Worm (Caenorhabditis elegans): ENCODE measurements around the gene Y45G5AL.1.

Gene Y45G5AL.1

DNA sequence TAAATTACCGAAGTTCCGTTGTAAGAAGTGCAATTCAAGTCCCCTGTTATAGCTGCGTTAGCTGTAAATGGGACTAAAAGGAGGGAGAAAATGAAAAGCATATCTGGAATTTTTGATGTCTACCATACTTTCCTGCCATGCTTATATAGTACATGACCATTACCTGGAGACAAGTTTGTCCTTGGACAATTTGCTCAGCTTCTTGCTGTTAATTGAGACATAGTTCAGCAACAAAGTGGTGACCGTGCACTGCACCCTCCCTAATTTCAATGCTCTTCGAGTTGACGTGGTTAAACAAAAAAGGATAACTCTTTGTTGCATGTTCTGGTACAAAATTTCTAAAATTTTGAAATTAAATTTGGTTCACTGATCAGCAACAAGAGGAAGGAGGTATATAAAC is 16.9 kb upstream of the Y45G5AL.1 start, which contains the start of gene T05B4.13:
TSS of gene T05B4.13 (minus strand) at position 101 of the 400 bp plus-strand sequence.
- TF ChIP-seq dmd-4 (tag; optimal IDR thresholded peaks at IDR 0.05; ENCODE audit: borderline replicate concordance) (no peak), ceh-18 (tag; optimal IDR thresholded peaks at IDR 0.05) (no peak), fax-1 (tag; optimal IDR thresholded peaks at IDR 0.05) (no peak), ceh-14 (tag; optimal IDR thresholded peaks at IDR 0.05) (no peak), mec-3 (tag; optimal IDR thresholded peaks at IDR 0.05; ENCODE audit: borderline replicate concordance) (no peak), K02D7.2 (tag; optimal IDR thresholded peaks at IDR 0.05) (no peak), pros-1 (tag; optimal IDR thresholded peaks at IDR 0.05) (no peak), ceh-6 (GFP tag; optimal IDR thresholded peaks at IDR 0.05) (no peak), hlh-6 (tag; optimal IDR thresholded peaks at IDR 0.05) (no peak), ets-4 (tag; optimal IDR thresholded peaks at IDR 0.05) (no peak), unc-3 (GFP tag; conservative IDR thresholded peaks at IDR 0.05) (no peak), unc-3 (tag; optimal IDR thresholded peaks at IDR 0.05) (no peak), ceh-34 (tag; optimal IDR thresholded peaks at IDR 0.05) (no peak), ceh-31 (tag; optimal IDR thresholded peaks at IDR 0.05) (no peak), syd-9 (tag; optimal IDR thresholded peaks at IDR 0.05) (no peak)

DNA sequence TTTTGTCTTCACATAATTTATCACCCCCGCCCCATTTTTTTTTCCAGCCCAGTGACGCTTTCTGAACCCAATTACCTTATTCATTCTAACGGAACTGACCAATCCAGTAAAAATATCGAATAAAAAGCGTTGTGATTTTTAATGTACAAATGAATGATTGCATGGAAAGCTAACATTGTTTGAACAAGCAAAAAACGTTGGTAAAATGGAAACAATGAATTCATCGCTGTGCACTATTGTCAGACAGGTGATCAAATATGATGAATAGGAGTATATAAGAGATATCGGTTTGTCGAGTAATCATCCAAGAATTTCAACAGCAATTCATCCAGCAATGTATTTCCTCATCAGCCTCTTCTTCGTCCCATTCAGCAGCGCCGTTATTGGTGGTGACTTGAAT is 14.7 kb upstream of the Y45G5AL.1 start, which contains the start of gene phat-4:
TSS of gene phat-4 (plus strand) at position 301 of the 400 bp plus-strand sequence.
- no peak for TF ChIP-seq pat-9 (tag; optimal IDR thresholded peaks at IDR 0.05)
- no peak for TF ChIP-seq ztf-16 (tag; optimal IDR thresholded peaks at IDR 0.05)
- no peak for TF ChIP-seq unc-86 (tag; optimal IDR thresholded peaks at IDR 0.05)
- no peak for TF ChIP-seq ceh-18 (tag; optimal IDR thresholded peaks at IDR 0.05)
- TF ChIP-seq ceh-30 (tag; optimal IDR thresholded peaks at IDR 0.05), result no peak
- no peak for TF ChIP-seq dmd-4 (tag; optimal IDR thresholded peaks at IDR 0.05; ENCODE audit: borderline replicate concordance)
- no peak for TF ChIP-seq T23F11.4 (GFP tag; optimal IDR thresholded peaks at IDR 0.05)
- no peak for TF ChIP-seq ceh-19 (GFP tag; optimal IDR thresholded peaks at IDR 0.05)
- TF ChIP-seq rnt-1 (tag; optimal IDR thresholded peaks at IDR 0.05), result no peak
- TF ChIP-seq elt-2 (tag; optimal IDR thresholded peaks at IDR 0.05), result no peak
- no peak for TF ChIP-seq madf-2 (tag; optimal IDR thresholded peaks at IDR 0.05)
- no peak for TF ChIP-seq ceh-14 (tag; optimal IDR thresholded peaks at IDR 0.05)
- TF ChIP-seq fax-1 (tag; optimal IDR thresholded peaks at IDR 0.05), result no peak
- TF ChIP-seq ceh-22 (tag; optimal IDR thresholded peaks at IDR 0.05), result no peak
- no peak for TF ChIP-seq npax-4 (tag; optimal IDR thresholded peaks at IDR 0.05)
- TF ChIP-seq ttx-3 (tag; optimal IDR thresholded peaks at IDR 0.05), result no peak

DNA sequence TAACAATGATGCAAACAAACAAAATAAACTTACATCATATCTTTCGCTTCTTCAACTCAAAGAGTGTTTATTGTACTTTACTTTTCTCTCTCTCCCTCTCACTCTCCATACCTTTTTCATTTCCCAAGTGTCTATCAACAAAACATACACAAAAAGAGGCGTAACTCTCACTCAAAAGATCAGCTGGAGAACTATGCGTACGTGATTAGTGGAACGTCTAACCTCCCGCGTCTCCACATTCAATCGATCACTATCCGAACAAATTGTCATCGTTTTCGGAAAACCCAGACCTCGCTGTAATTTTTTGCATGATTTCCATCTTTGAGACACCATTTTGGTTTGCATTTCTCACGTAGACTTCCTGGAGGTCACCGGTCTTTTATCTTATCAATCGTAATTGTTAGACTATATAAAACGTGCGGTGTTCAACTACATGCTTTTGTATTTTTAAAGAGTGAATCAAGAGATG is 12.8 kb upstream of the Y45G5AL.1 start, which contains the start of gene nhr-57:
TSS of gene nhr-57 (plus strand) at position 419 of the 469 bp plus-strand sequence.
- TF ChIP-seq dve-1 (tag; optimal IDR thresholded peaks at IDR 0.05), result peak; percentile 19
- no peak for TF ChIP-seq zip-5 (tag; optimal IDR thresholded peaks at IDR 0.05)

- TF ChIP-seq fax-1 (tag; optimal IDR thresholded peaks at IDR 0.05), result no peak
- no peak for TF ChIP-seq hlh-8 (tag; optimal IDR thresholded peaks at IDR 0.05)
- no peak for TF ChIP-seq pax-1 (tag; optimal IDR thresholded peaks at IDR 0.05)
- TF ChIP-seq rnt-1 (tag; optimal IDR thresholded peaks at IDR 0.05), result no peak
- no peak for TF ChIP-seq npax-4 (tag; optimal IDR thresholded peaks at IDR 0.05)
- TF ChIP-seq hlh-6 (tag; optimal IDR thresholded peaks at IDR 0.05), result no peak
- TF ChIP-seq ceh-14 (tag; optimal IDR thresholded peaks at IDR 0.05), result no peak
- TF ChIP-seq fkh-10 (GFP tag; optimal IDR thresholded peaks at IDR 0.05), result no peak
- TF ChIP-seq unc-55 (GFP tag; optimal IDR thresholded peaks at IDR 0.05), result no peak
Observed at ce11 chrV:4134728-4135127, 9.6 kb upstream of the Y45G5AL.1 start, which contains the start of gene lgc-1. TSS of gene lgc-1 (plus strand) at chrV:4135028.

DNA sequence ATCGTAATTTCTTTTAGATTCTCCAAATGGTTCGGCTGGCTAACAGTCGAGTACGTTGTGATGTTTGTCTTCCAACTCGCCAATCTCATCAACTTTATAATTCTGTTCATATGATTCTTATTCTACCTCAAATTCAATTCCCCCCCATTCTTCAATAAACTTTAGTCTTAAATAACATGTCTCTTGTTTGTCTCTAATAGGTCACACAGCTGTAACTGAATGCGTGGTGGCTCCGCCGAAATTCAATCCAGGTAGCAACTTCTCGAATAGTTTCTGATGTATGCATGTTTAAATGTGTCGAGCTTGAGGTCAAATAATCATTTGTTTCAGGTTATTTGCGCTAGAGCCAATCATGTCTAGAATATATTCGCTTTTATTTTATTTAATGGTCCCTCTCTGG is 5.6 kb upstream of the Y45G5AL.1 start, which contains the start of gene lgc-29:
TSS of gene lgc-29 (plus strand) at position 301 of the 400 bp plus-strand sequence.
- TF ChIP-seq dmd-4 (tag; optimal IDR thresholded peaks at IDR 0.05; ENCODE audit: borderline replicate concordance), result no peak
- no peak for TF ChIP-seq ceh-18 (tag; optimal IDR thresholded peaks at IDR 0.05)
- TF ChIP-seq ceh-34 (tag; optimal IDR thresholded peaks at IDR 0.05), result no peak
- TF ChIP-seq T23F11.4 (GFP tag; optimal IDR thresholded peaks at IDR 0.05), result no peak
- TF ChIP-seq ceh-22 (tag; optimal IDR thresholded peaks at IDR 0.05), result no peak
- TF ChIP-seq madf-2 (tag; optimal IDR thresholded peaks at IDR 0.05), result no peak
- no peak for TF ChIP-seq C08G9.2 (tag; optimal IDR thresholded peaks at IDR 0.05)
- no peak for TF ChIP-seq tbx-7 (tag; optimal IDR thresholded peaks at IDR 0.05)
- no peak for TF ChIP-seq ttx-3 (tag; optimal IDR thresholded peaks at IDR 0.05)
- TF ChIP-seq mec-3 (tag; optimal IDR thresholded peaks at IDR 0.05; ENCODE audit: borderline replicate concordance), result no peak
- no peak for TF ChIP-seq fax-1 (tag; optimal IDR thresholded peaks at IDR 0.05)
- no peak for TF ChIP-seq ceh-19 (GFP tag; optimal IDR thresholded peaks at IDR 0.05)
- no peak for TF ChIP-seq pha-4 (tag; optimal IDR thresholded peaks at IDR 0.05)
- TF ChIP-seq hlh-6 (tag; optimal IDR thresholded peaks at IDR 0.05), result no peak
- TF ChIP-seq sdc-2 (tag; optimal IDR thresholded peaks at IDR 0.05), result no peak
- no peak for TF ChIP-seq sox-2 (GFP tag; IDR thresholded peaks at IDR 0.05)

Data from whole organism, late embryonic.